Fruit fly (Drosophila melanogaster) whole organism, adult: ENCODE measurements around the gene CG9368.
A peak's percentile ranks its signal among the peaks of the same experiment; 100 is the strongest.

Experiments used
- CG11617 ChIP-seq: fragments of 200-800 bp; sonication (Bioruptor generic); optimal IDR thresholded peaks from 2 replicates; lab custom pipeline; 2017; ENCODE audit warnings: mild to moderate bottlenecking, missing biosample characterization, missing genetic modification reagents, missing genetic modification characterization
- CG12768 ChIP-seq: fragments of 200-800 bp; sonication (Bioruptor generic); optimal IDR thresholded peaks from 2 replicates; lab custom pipeline; 2017; ENCODE audit warnings: missing biosample characterization, missing genetic modification characterization, mild to moderate bottlenecking, moderate library complexity, missing genetic modification reagents
- CG14711 ChIP-seq: fragments of 200-800 bp; sonication (Bioruptor generic); optimal IDR thresholded peaks from 2 replicates; lab custom pipeline; 2018; ENCODE audit warnings: missing biosample characterization, mild to moderate bottlenecking, missing genetic modification characterization, moderate library complexity
- CG1620 ChIP-seq: fragments of 200-800 bp; sonication (Bioruptor generic); optimal IDR thresholded peaks from 2 replicates; lab custom pipeline; 2016; ENCODE audit warnings: missing biosample characterization, missing genetic modification characterization
- CG33017 ChIP-seq: fragments of 200-800 bp; sonication (Bioruptor generic); optimal IDR thresholded peaks from 2 replicates; lab custom pipeline; 2018; ENCODE audit warnings: missing biosample characterization, mild to moderate bottlenecking, missing genetic modification characterization, moderate library complexity
- CG5204 ChIP-seq: fragments of 200-800 bp; sonication (Bioruptor generic); optimal IDR thresholded peaks from 2 replicates; lab custom pipeline; 2016; ENCODE audit warnings: missing biosample characterization, missing genetic modification characterization
- CG7045 ChIP-seq: fragments of 200-800 bp; sonication (Bioruptor generic); optimal IDR thresholded peaks from 2 replicates; lab custom pipeline; 2017; ENCODE audit warnings: missing biosample characterization, mild to moderate bottlenecking, missing genetic modification characterization
- CG7101 ChIP-seq: fragments of 200-800 bp; sonication (Bioruptor generic); optimal IDR thresholded peaks from 2 replicates; lab custom pipeline; 2018; ENCODE audit warnings: missing biosample characterization, mild to moderate bottlenecking, missing genetic modification characterization, moderate library complexity
- Clk ChIP-seq: fragments of 200-800 bp; sonication (Bioruptor generic); optimal IDR thresholded peaks from 2 replicates; lab custom pipeline; 2017; ENCODE audit warnings: missing biosample characterization, missing genetic modification characterization
- Crg-1 ChIP-seq: fragments of 200-800 bp; sonication (Bioruptor generic); optimal IDR thresholded peaks from 2 replicates; lab custom pipeline; 2016; ENCODE audit warnings: missing biosample characterization, missing genetic modification characterization
- Hr96 ChIP-seq: fragments of 200-800 bp; sonication (Bioruptor generic); optimal IDR thresholded peaks from 2 replicates; lab custom pipeline; 2016; ENCODE audit warnings: missing biosample characterization, missing genetic modification characterization
- Mnt ChIP-seq: fragments of 200-800 bp; sonication (Bioruptor generic); optimal IDR thresholded peaks from 2 replicates; lab custom pipeline; 2016; ENCODE audit warnings: missing biosample characterization, mild to moderate bottlenecking, missing genetic modification characterization
- bab1 ChIP-seq: fragments of 200-800 bp; sonication (Bioruptor generic); optimal IDR thresholded peaks from 3 replicates; lab custom pipeline; 2019; ENCODE audit warnings: missing biosample characterization, mild to moderate bottlenecking, missing genetic modification characterization, moderate library complexity
- cic ChIP-seq: fragments of 200-800 bp; sonication (Bioruptor generic); optimal IDR thresholded peaks from 2 replicates; lab custom pipeline; 2017; ENCODE audit warnings: missing biosample characterization, mild to moderate bottlenecking, missing genetic modification characterization, moderate library complexity
- cnc ChIP-seq, 2 experiments: fragments of >200 bp; optimal IDR thresholded peaks; 2 replicates each; lab custom pipeline; 2017
- kay ChIP-seq: fragments of 200-800 bp; sonication (Bioruptor generic); peaks from one replicate; lab custom pipeline; 2016; ENCODE audit warnings: missing biosample characterization, missing genetic modification characterization, borderline replicate concordance
- ovo ChIP-seq: fragments of 200-800 bp; sonication (Bioruptor generic); optimal IDR thresholded peaks from 2 replicates; lab custom pipeline; 2016; ENCODE audit warnings: missing biosample characterization, missing genetic modification characterization
- pad ChIP-seq: fragments of 200-800 bp; sonication (Bioruptor generic); optimal IDR thresholded peaks from 3 replicates; lab custom pipeline; 2017; ENCODE audit warnings: missing biosample characterization, missing genetic modification characterization, mild to moderate bottlenecking, moderate library complexity, missing genetic modification reagents
- tj ChIP-seq: fragments of 200-800 bp; sonication (Bioruptor generic); optimal IDR thresholded peaks from 3 replicates; lab custom pipeline; 2017; ENCODE audit warnings: missing biosample characterization, mild to moderate bottlenecking, missing genetic modification characterization, moderate library complexity
- toe ChIP-seq: fragments of 200-800 bp; sonication (Bioruptor generic); optimal IDR thresholded peaks from 2 replicates; lab custom pipeline; 2016; ENCODE audit warnings: missing biosample characterization, missing genetic modification characterization

CG9368 gene

DNA sequence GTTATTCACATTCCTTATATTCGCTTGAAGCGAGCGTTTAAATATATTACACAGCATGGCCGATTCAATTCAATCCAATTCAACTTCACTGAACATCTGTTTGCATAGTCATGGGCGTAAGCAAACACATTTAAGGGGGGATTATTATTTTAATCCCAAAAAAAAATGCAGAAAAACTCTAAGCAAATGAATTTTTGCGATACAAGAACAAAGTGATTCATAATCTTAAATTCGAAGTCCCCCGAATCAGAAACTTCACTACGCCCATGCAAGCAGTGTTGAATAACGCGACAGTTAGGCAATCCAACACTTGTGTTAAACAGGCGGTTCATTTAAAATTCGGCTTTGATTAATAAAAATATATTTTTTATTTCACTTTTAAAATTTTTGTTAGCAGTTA is 11.0 kb upstream of the CG9368 start, which contains the start of gene CG14100:
Gene CG14100, minus strand, starts transcription at position 103 of the 400 bp plus-strand sequence.
- TF ChIP-seq CG1620 (GFP tag; lab: Kevin White, UChicago) = peak; percentile 100
- peak; percentile 100 for TF ChIP-seq CG5204 (GFP tag; lab: Kevin White, UChicago)
- TF ChIP-seq kay (GFP tag; lab: Kevin White, UChicago) = peak; percentile 100
- TF ChIP-seq Crg-1 (GFP tag; lab: Kevin White, UChicago) = peak; percentile 100
- TF ChIP-seq CG7101 (tag; lab: Kevin White, UChicago) = peak; percentile 100
- TF ChIP-seq pad (GFP tag; lab: Kevin White, UChicago) = peak; percentile 98
- peak; percentile 100 for TF ChIP-seq CG12768
- peak; percentile 100 for TF ChIP-seq CG7045 (GFP tag; lab: Kevin White, UChicago)
- TF ChIP-seq toe = peak; percentile 100
- peak; percentile 100 for TF ChIP-seq CG33017 (tag; lab: Kevin White, UChicago)
- peak; percentile 100 for TF ChIP-seq ovo (GFP tag; lab: Kevin White, UChicago)
- peak; percentile 100 for TF ChIP-seq Clk (GFP tag; lab: Kevin White, UChicago)
- peak; percentile 100 for TF ChIP-seq Mnt
- peak; percentile 100 for TF ChIP-seq Hr96 (GFP tag; lab: Kevin White, UChicago)
- TF ChIP-seq CG11617 (GFP tag; lab: Kevin White, UChicago) = peak; percentile 100
- no peak for TF ChIP-seq cnc (optimal IDR thresholded peaks at IDR 0.05; lab: Kevin White, UChicago)
- peak; percentile 98 for TF ChIP-seq tj (GFP tag; lab: Kevin White, UChicago)
- peak; percentile 100 for TF ChIP-seq CG14711 (tag; lab: Kevin White, UChicago)
- TF ChIP-seq bab1 (GFP tag; lab: Kevin White, UChicago) = peak; percentile 100
- peak; percentile 98 for TF ChIP-seq cic (GFP tag; lab: Kevin White, UChicago)

dm6 chr3L:19598369-19599148 is 2.9 kb upstream of the CG9368 start, which contains the start of the genes ash1 and Taf6:
Gene ash1, minus strand, starts transcription at chr3L:19598755.
Gene Taf6, plus strand, starts transcription at chr3L:19599088.
- TF ChIP-seq CG11617 (GFP tag; lab: Kevin White, UChicago) = peak; percentile 1
- TF ChIP-seq CG12768 = no peak
- TF ChIP-seq Crg-1 (GFP tag; lab: Kevin White, UChicago) = peak; percentile 26
- TF ChIP-seq bab1 (GFP tag; lab: Kevin White, UChicago) = no peak
- no peak for TF ChIP-seq pad (GFP tag; lab: Kevin White, UChicago)
- TF ChIP-seq CG1620 (GFP tag; lab: Kevin White, UChicago) = peak; percentile 9
- TF ChIP-seq CG14711 (tag; lab: Kevin White, UChicago) = no peak
- no peak for TF ChIP-seq Clk (GFP tag; lab: Kevin White, UChicago)
- TF ChIP-seq CG5204 (GFP tag; lab: Kevin White, UChicago) = no peak
- TF ChIP-seq tj (GFP tag; lab: Kevin White, UChicago) = no peak

dm6 chr3L:19605974-19606497 is 4.6 kb downstream of the CG9368 start, which contains the start of the genes lush and CG9372:
Gene lush, minus strand, starts transcription at chr3L:19606090.
Gene CG9372, plus strand, starts transcription at chr3L:19606208.
- no peak for TF ChIP-seq toe
- TF ChIP-seq CG12768 = peak; percentile 25
- no peak for TF ChIP-seq bab1 (GFP tag; lab: Kevin White, UChicago)
- peak; percentile 76 for TF ChIP-seq cic (GFP tag; lab: Kevin White, UChicago)
- no peak for TF ChIP-seq CG5204 (GFP tag; lab: Kevin White, UChicago)
- no peak for TF ChIP-seq Mnt
- peak; percentile 57 for TF ChIP-seq kay (GFP tag; lab: Kevin White, UChicago)

DNA sequence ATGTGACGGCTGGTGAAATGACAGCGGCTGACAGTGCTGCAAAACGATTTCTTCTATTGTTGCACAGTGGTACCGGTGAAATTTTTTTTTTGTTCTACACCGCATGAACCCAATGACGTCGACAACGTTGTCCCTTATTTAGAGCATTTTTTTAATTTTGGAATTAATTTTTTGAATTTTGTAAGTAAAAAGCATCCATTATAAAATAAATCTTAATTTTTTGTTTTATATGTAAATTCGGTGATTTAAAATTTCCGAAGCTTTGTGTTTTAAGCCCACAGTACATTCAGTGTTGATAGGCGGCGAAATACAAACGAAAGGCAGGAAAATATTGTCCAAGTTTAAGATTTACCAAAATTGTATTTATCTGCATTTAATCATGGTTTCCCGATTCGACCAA is 10.7 kb downstream of the CG9368 start, which contains the start of the genes Lon and PIG-F:
Gene Lon, minus strand, starts transcription at position 28 of the 400 bp plus-strand sequence.
Gene PIG-F, plus strand, starts transcription at position 284 of the 400 bp plus-strand sequence.
- peak; percentile 100 for TF ChIP-seq toe
- TF ChIP-seq CG7045 (GFP tag; lab: Kevin White, UChicago) = peak; percentile 99
- peak; percentile 99 for TF ChIP-seq Clk (GFP tag; lab: Kevin White, UChicago)
- peak; percentile 99 for TF ChIP-seq CG1620 (GFP tag; lab: Kevin White, UChicago)
- peak; percentile 99 for TF ChIP-seq CG11617 (GFP tag; lab: Kevin White, UChicago)
- TF ChIP-seq CG33017 (tag; lab: Kevin White, UChicago) = peak; percentile 98
- TF ChIP-seq CG12768 = peak; percentile 99
- peak; percentile 99 for TF ChIP-seq Hr96 (GFP tag; lab: Kevin White, UChicago)
- peak; percentile 98 for TF ChIP-seq bab1 (GFP tag; lab: Kevin White, UChicago)
- TF ChIP-seq pad (GFP tag; lab: Kevin White, UChicago) = peak; percentile 94
- TF ChIP-seq tj (GFP tag; lab: Kevin White, UChicago) = peak; percentile 89
- TF ChIP-seq CG5204 (GFP tag; lab: Kevin White, UChicago) = peak; percentile 99
- TF ChIP-seq cnc (optimal IDR thresholded peaks at IDR 0.05; lab: Kevin White, UChicago) = no peak
- peak; percentile 86 for TF ChIP-seq cic (GFP tag; lab: Kevin White, UChicago)
- TF ChIP-seq CG7101 (tag; lab: Kevin White, UChicago) = peak; percentile 99
- TF ChIP-seq kay (GFP tag; lab: Kevin White, UChicago) = peak; percentile 99
- TF ChIP-seq Mnt = peak; percentile 97
- peak; percentile 99 for TF ChIP-seq ovo (GFP tag; lab: Kevin White, UChicago)
- peak; percentile 96 for TF ChIP-seq CG14711 (tag; lab: Kevin White, UChicago)
- peak; percentile 99 for TF ChIP-seq Crg-1 (GFP tag; lab: Kevin White, UChicago)
